Worm (Caenorhabditis elegans) whole organism, L4 larva: ENCODE data around the gene srw-115.

Experiments used
- F44E2.7 ChIP-seq: fragments of 200-800 bp; sonication (Bioruptor generic); IDR thresholded peaks from 2 replicates; pipeline ENCODE4 v2.1.2; 2022; ENCODE audit warnings: missing genetic modification characterization, missing compliant biosample characterization
- aly-2 ChIP-seq: sonication (generic microtip); optimal IDR thresholded peaks from 2 replicates; lab custom pipeline; 2018; ENCODE audit warnings: missing biosample characterization, missing genetic modification characterization
- ama-1 ChIP-seq: fragments of 150-350 bp; optimal IDR thresholded peaks from 2 replicates; lab custom pipeline; 2014; ENCODE audit warnings: inconsistent platforms, mixed read lengths
- dmd-6 ChIP-seq: fragments of 200-800 bp; sonication (Bioruptor generic); IDR thresholded peaks from 2 replicates; pipeline ENCODE4 v1.3.6; 2022; ENCODE audit warnings: missing genetic modification reagents, missing genetic modification characterization, missing compliant biosample characterization
- dmd-8 ChIP-seq: fragments of 200-800 bp; sonication (Bioruptor generic); IDR thresholded peaks from 2 replicates; pipeline ENCODE4 v1.3.6; 2022; ENCODE audit warnings: missing genetic modification characterization, missing compliant biosample characterization
- dmd-9 ChIP-seq: fragments of 200-800 bp; sonication (Bioruptor generic); IDR thresholded peaks from 2 replicates; pipeline ENCODE4 v1.3.6; 2022; ENCODE audit warnings: missing genetic modification reagents, missing genetic modification characterization, missing compliant biosample characterization
- duxl-1 ChIP-seq: sonication (generic microtip); optimal IDR thresholded peaks from 2 replicates; lab custom pipeline; 2016; ENCODE audit warnings: mild to moderate bottlenecking, missing genetic modification characterization, moderate library complexity, missing compliant biosample characterization; ENCODE audit not compliant: poor library complexity
- fkh-10 ChIP-seq: fragments of 150-350 bp; optimal IDR thresholded peaks from 2 replicates; lab custom pipeline; 2014; ENCODE audit warnings: missing biosample characterization, missing genetic modification reagents, missing genetic modification characterization
- fos-1 ChIP-seq: fragments of 150-350 bp; optimal IDR thresholded peaks from 2 replicates; lab custom pipeline; 2014; ENCODE audit warnings: missing biosample characterization, missing genetic modification characterization
- hif-1 ChIP-seq, 2 experiments: sonication (generic microtip); optimal IDR thresholded peaks; 2 replicates each; lab custom pipeline; 2016 to 2017; ENCODE audit warnings: missing compliant biosample characterization in 2 of 2, missing genetic modification characterization in 2 of 2, missing genetic modification reagents in 2 of 2, missing genotype in 2 of 2, mild to moderate bottlenecking in 1 of 2
- nhr-237 ChIP-seq: sonication (generic microtip); optimal IDR thresholded peaks from 2 replicates; lab custom pipeline; 2017; ENCODE audit warnings: missing biosample characterization, missing genetic modification characterization
- zfp-3 ChIP-seq: fragments of 200-800 bp; sonication (Bioruptor generic); conservative IDR thresholded peaks from 2 replicates; pipeline ENCODE4 v1.3.6; 2022; ENCODE audit warnings: missing genetic modification reagents, missing genetic modification characterization, missing compliant biosample characterization

ce11 chrV:2960894-2961293, 32.8 kb downstream of the srw-115 start, which contains the start of gene srw-144:
- no peak for TF ChIP-seq dmd-9 (GFP tag; lab: Robert Waterston, UW)
- no peak for TF ChIP-seq dmd-6 (GFP tag; lab: Robert Waterston, UW)
- TF ChIP-seq aly-2 (tag; lab: Kevin White, UChicago), result no peak
- no peak for TF ChIP-seq nhr-237
- TF ChIP-seq hif-1 (tag; optimal IDR thresholded peaks at IDR 0.05; lab: Kevin White, UChicago), result no peak
- no peak for TF ChIP-seq F44E2.7
- TF ChIP-seq ama-1 (lab: Kevin White, UChicago), result no peak
- no peak for TF ChIP-seq fkh-10
- TF ChIP-seq dmd-8 (GFP tag; lab: Robert Waterston, UW), result no peak
- no peak for TF ChIP-seq duxl-1 (tag; lab: Kevin White, UChicago)
- no peak for TF ChIP-seq zfp-3
- TF ChIP-seq fos-1 (tag; lab: Kevin White, UChicago), result no peak
